Fruit fly (Drosophila melanogaster) whole organism, adult: ENCODE data around the gene CG42375.

Source experiments
- CG12768 ChIP-seq: fragments of 200-800 bp; sonication (Bioruptor generic); optimal IDR thresholded peaks from 2 replicates; lab custom pipeline; 2017; ENCODE audit warnings: missing biosample characterization, missing genetic modification characterization, mild to moderate bottlenecking, moderate library complexity, missing genetic modification reagents
- CG1620 ChIP-seq: fragments of 200-800 bp; sonication (Bioruptor generic); optimal IDR thresholded peaks from 2 replicates; lab custom pipeline; 2016; ENCODE audit warnings: missing biosample characterization, missing genetic modification characterization
- CG7045 ChIP-seq: fragments of 200-800 bp; sonication (Bioruptor generic); optimal IDR thresholded peaks from 2 replicates; lab custom pipeline; 2017; ENCODE audit warnings: missing biosample characterization, mild to moderate bottlenecking, missing genetic modification characterization
- CG7101 ChIP-seq: fragments of 200-800 bp; sonication (Bioruptor generic); optimal IDR thresholded peaks from 2 replicates; lab custom pipeline; 2018; ENCODE audit warnings: missing biosample characterization, mild to moderate bottlenecking, missing genetic modification characterization, moderate library complexity
- Hr96 ChIP-seq: fragments of 200-800 bp; sonication (Bioruptor generic); optimal IDR thresholded peaks from 2 replicates; lab custom pipeline; 2016; ENCODE audit warnings: missing biosample characterization, missing genetic modification characterization
- bab1 ChIP-seq: fragments of 200-800 bp; sonication (Bioruptor generic); optimal IDR thresholded peaks from 3 replicates; lab custom pipeline; 2019; ENCODE audit warnings: missing biosample characterization, mild to moderate bottlenecking, missing genetic modification characterization, moderate library complexity
- cic ChIP-seq: fragments of 200-800 bp; sonication (Bioruptor generic); optimal IDR thresholded peaks from 2 replicates; lab custom pipeline; 2017; ENCODE audit warnings: missing biosample characterization, mild to moderate bottlenecking, missing genetic modification characterization, moderate library complexity
- ovo ChIP-seq: fragments of 200-800 bp; sonication (Bioruptor generic); optimal IDR thresholded peaks from 2 replicates; lab custom pipeline; 2016; ENCODE audit warnings: missing biosample characterization, missing genetic modification characterization
- pad ChIP-seq: fragments of 200-800 bp; sonication (Bioruptor generic); optimal IDR thresholded peaks from 3 replicates; lab custom pipeline; 2017; ENCODE audit warnings: missing biosample characterization, missing genetic modification characterization, mild to moderate bottlenecking, moderate library complexity, missing genetic modification reagents
- tj ChIP-seq: fragments of 200-800 bp; sonication (Bioruptor generic); optimal IDR thresholded peaks from 3 replicates; lab custom pipeline; 2017; ENCODE audit warnings: missing biosample characterization, mild to moderate bottlenecking, missing genetic modification characterization, moderate library complexity
- toe ChIP-seq: fragments of 200-800 bp; sonication (Bioruptor generic); optimal IDR thresholded peaks from 2 replicates; lab custom pipeline; 2016; ENCODE audit warnings: missing biosample characterization, missing genetic modification characterization

- TF ChIP-seq toe (no peak), tj (GFP tag; lab: Kevin White, UChicago) (no peak), cic (no peak), bab1 (GFP tag; lab: Kevin White, UChicago) (no peak), CG1620 (GFP tag; lab: Kevin White, UChicago) (no peak), pad (GFP tag; lab: Kevin White, UChicago) (no peak), CG7045 (no peak), CG7101 (tag; lab: Kevin White, UChicago) (no peak), ovo (GFP tag; lab: Kevin White, UChicago) (no peak), Hr96 (GFP tag; lab: Kevin White, UChicago) (no peak), CG12768 (GFP tag; lab: Kevin White, UChicago) (no peak)
Measured at dm6 chr3R:13788224-13788623, 8.8 kb downstream of the CG42375 start.
